Fruit fly (Drosophila melanogaster): ENCODE data around the gene CG5151.

CG5151 gene

DNA sequence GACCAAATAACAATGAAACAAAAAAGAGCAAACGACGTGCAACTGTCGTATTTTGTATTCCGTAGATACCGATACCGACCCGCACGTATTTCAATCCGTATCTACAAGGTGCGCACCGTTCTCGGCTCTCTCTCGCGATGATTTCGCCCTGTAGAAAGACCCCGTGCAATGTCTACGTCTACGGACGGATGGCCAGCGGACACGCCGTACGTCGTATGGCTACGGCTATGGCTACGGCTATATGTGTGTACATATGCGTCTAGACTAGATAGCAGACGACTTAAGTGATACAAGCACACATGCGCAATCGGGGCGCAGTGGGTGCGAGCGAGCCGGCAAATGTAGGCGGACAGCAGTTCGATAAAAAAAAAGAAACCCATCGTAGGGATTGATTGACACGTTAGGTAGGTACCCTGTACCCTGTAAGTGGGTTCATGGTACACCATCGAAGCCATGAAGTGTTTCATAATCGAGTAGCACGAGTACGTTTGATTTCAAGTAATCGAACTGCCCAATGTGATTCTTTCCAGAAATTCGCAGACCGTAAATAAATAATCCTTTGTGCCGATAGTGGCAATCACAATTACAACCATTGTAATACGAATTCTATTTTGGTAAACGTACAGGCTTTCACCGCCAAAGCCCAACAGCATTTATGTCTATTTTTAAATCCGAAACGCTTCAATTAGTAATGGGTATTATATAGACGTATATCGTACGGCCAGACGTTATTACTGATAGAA is 14.9 kb downstream of the CG5151 start (continued):
- TF ChIP-seq Dfd (GFP tag; optimal IDR thresholded peaks at IDR 0.05) (no peak), pho (GFP tag; optimal IDR thresholded peaks at IDR 0.05) (no peak), cg (GFP tag; optimal IDR thresholded peaks at IDR 0.05) (peak; percentile 35), lola (GFP tag; optimal IDR thresholded peaks at IDR 0.05) (no peak), tgo (GFP tag; IDR thresholded peaks at IDR 0.05) (no peak), her (GFP tag; optimal IDR thresholded peaks at IDR 0.05) (peak; percentile 25), grn (GFP tag; optimal IDR thresholded peaks at IDR 0.05) (no peak), CG14014 (GFP tag; IDR thresholded peaks at IDR 0.05) (0 out of 2 replicates have a peak, but pooled peaks have one; percentile 11), CG1603 (tag; optimal IDR thresholded peaks at IDR 0.05) (peak; percentile 15), sug (tag; optimal IDR thresholded peaks at IDR 0.05) (peak; percentile 79), hb (GFP tag; IDR thresholded peaks at IDR 0.05; ENCODE audit: partially characterized antibody) (no peak), wek (GFP tag; optimal IDR thresholded peaks at IDR 0.05) (no peak), CG12391 (tag; optimal IDR thresholded peaks at IDR 0.05) (peak; percentile 38), MESR4 (GFP tag; optimal IDR thresholded peaks at IDR 0.05) (no peak), CG10274 (GFP tag; optimal IDR thresholded peaks at IDR 0.05) (peak; percentile 16), CG14667 (GFP tag; IDR thresholded peaks at IDR 0.05) (no peak), vnd (GFP tag; IDR thresholded peaks at IDR 0.05; ENCODE audit: partially characterized antibody) (no peak), CG12659 (GFP tag; optimal IDR thresholded peaks at IDR 0.05) (peak; percentile 15), CG15479 (GFP tag; optimal IDR thresholded peaks at IDR 0.05) (peak; percentile 23), Med (GFP tag) (peak; percentile 94), Oli (tag; optimal IDR thresholded peaks at IDR 0.05) (peak; percentile 34), CG6765 (GFP tag; optimal IDR thresholded peaks at IDR 0.05) (peak; percentile 21), CG17385 (GFP tag; optimal IDR thresholded peaks at IDR 0.05) (no peak), NC2α (GFP tag; optimal IDR thresholded peaks at IDR 0.05) (no peak), CG4404 (GFP tag; IDR thresholded peaks at IDR 0.05) (no peak), CG15011 (GFP tag; optimal IDR thresholded peaks at IDR 0.05) (peak; percentile 22), z (GFP tag; IDR thresholded peaks at IDR 0.05) (no peak), bigmax (GFP tag; optimal IDR thresholded peaks at IDR 0.05) (no peak), CG7786 (GFP tag; optimal IDR thresholded peaks at IDR 0.05) (peak; percentile 42), psq (GFP tag; optimal IDR thresholded peaks at IDR 0.05) (no peak), sd (tag; optimal IDR thresholded peaks at IDR 0.05) (peak; percentile 28), CG14860 (GFP tag; IDR thresholded peaks at IDR 0.05; ENCODE audit: partially characterized antibody) (no peak), Hmr (GFP tag; optimal IDR thresholded peaks at IDR 0.05) (peak; percentile 33), Atf-2 (GFP tag; optimal IDR thresholded peaks at IDR 0.05) (peak; percentile 22), ftz-f1 (GFP tag; optimal IDR thresholded peaks at IDR 0.05) (peak; percentile 30), fd3F (GFP tag; optimal IDR thresholded peaks at IDR 0.05) (no peak), danr (GFP tag; IDR thresholded peaks at IDR 0.05) (no peak), Sry-β (GFP tag; optimal IDR thresholded peaks at IDR 0.05) (no peak), CG4730 (GFP tag; IDR thresholded peaks at IDR 0.05) (0 out of 2 replicates have a peak, but pooled peaks have one; percentile 14), cwo (GFP tag; optimal IDR thresholded peaks at IDR 0.05) (peak; percentile 74), CG2199 (GFP tag; IDR thresholded peaks at IDR 0.05) (peak; percentile 68; the same call in 1 of the 3 replicates), Eip74EF (GFP tag; optimal IDR thresholded peaks at IDR 0.05) (no peak), tna (GFP tag; IDR thresholded peaks at IDR 0.05; ENCODE audit: partially characterized antibody) (0 out of 2 replicates have a peak, but pooled peaks have one; percentile 14), dysf (GFP tag; IDR thresholded peaks at IDR 0.05) (peak; percentile 52; the same call in 2 of the 3 replicates), abd-A (tag; optimal IDR thresholded peaks at IDR 0.05) (no peak), Dip3 (GFP tag; optimal IDR thresholded peaks at IDR 0.05) (no peak), CG7357 (GFP tag; IDR thresholded peaks at IDR 0.05) (0 out of 3 replicates have a peak, but pooled peaks have one; percentile 49), CG11696 (GFP tag; IDR thresholded peaks at IDR 0.05) (no peak)
